In genomic region chrX:11937343-11937935, ce11 we compare ENCODE assay signal across 2 worm cellular contexts.
A peak's percentile ranks its signal among the peaks of the same experiment; 100 is the strongest.
TF ChIP-seq lines count a peak whose summit lies in the region.

No protein-coding gene starts in this region.

TF ChIP-seq in whole organism, L1 larva, 84 proteins besides CTCF, POLR2A, EP300 and RAD21 (continued from another document):
- TF ChIP-seq fkh-4 (tag; optimal IDR thresholded peaks at IDR 0.05; lab: Kevin White, UChicago; ENCODE audit: borderline replicate concordance) (peak; percentile 92), mab-9 (GFP tag; IDR thresholded peaks at IDR 0.05; lab: Robert Waterston, UW) (peak; percentile 92), unc-130 (tag; optimal IDR thresholded peaks at IDR 0.05; lab: Kevin White, UChicago) (peak; percentile 10), lsy-2 (tag; optimal IDR thresholded peaks at IDR 0.05; lab: Kevin White, UChicago) (peak; percentile 94), unc-62 (GFP tag; optimal IDR thresholded peaks at IDR 0.05; lab: Kevin White, UChicago) (no peak), lin-13 (GFP tag; optimal IDR thresholded peaks at IDR 0.05; lab: Kevin White, UChicago) (peak; percentile 97), blmp-1 (tag; optimal IDR thresholded peaks at IDR 0.05; lab: Kevin White, UChicago) (peak; percentile 55), swsn-7 (tag; optimal IDR thresholded peaks at IDR 0.05; lab: Kevin White, UChicago) (peak; percentile 98), ceh-82 (tag; optimal IDR thresholded peaks at IDR 0.05; lab: Kevin White, UChicago) (peak; percentile 99), ets-5 (GFP tag; IDR thresholded peaks at IDR 0.05; lab: Robert Waterston, UW) (no peak), sup-37 (GFP tag; optimal IDR thresholded peaks at IDR 0.05; lab: Kevin White, UChicago) (peak; percentile 87), nhr-28 (tag; optimal IDR thresholded peaks at IDR 0.05; lab: Kevin White, UChicago) (peak; percentile 73), ama-1 (optimal IDR thresholded peaks at IDR 0.05; lab: Kevin White, UChicago) (no peak), tbx-2 (tag; optimal IDR thresholded peaks at IDR 0.05; lab: Kevin White, UChicago) (peak; percentile 98), grh-1 (GFP tag; IDR thresholded peaks at IDR 0.05; lab: Robert Waterston, UW) (peak; percentile 96), egl-13 (tag; optimal IDR thresholded peaks at IDR 0.05; lab: Kevin White, UChicago) (peak; percentile 96), jun-1 (tag; optimal IDR thresholded peaks at IDR 0.05; lab: Kevin White, UChicago) (peak; percentile 100), nhr-76 (tag; optimal IDR thresholded peaks at IDR 0.05; lab: Kevin White, UChicago) (peak; percentile 92), snu-23 (GFP tag; optimal IDR thresholded peaks at IDR 0.05; lab: Kevin White, UChicago) (peak; percentile 100), nhr-77 (tag; optimal IDR thresholded peaks at IDR 0.05; lab: Kevin White, UChicago) (peak; percentile 99), egl-27 (tag; optimal IDR thresholded peaks at IDR 0.05; lab: Kevin White, UChicago) (peak; percentile 81 to 98), snpc-4 (tag; optimal IDR thresholded peaks at IDR 0.05; lab: Kevin White, UChicago) (peak; percentile 87), mep-1 (tag; optimal IDR thresholded peaks at IDR 0.05; lab: Kevin White, UChicago) (peak; percentile 100), ces-1 (GFP tag; optimal IDR thresholded peaks at IDR 0.05; lab: Kevin White, UChicago) (peak; percentile 73), F16B12.6 (tag; optimal IDR thresholded peaks at IDR 0.05; lab: Kevin White, UChicago) (peak; percentile 66), sptf-1 (tag; optimal IDR thresholded peaks at IDR 0.05; lab: Kevin White, UChicago) (no peak)

TF ChIP-seq in whole organism, young adult, 124 proteins besides CTCF, POLR2A, EP300 and RAD21 (continued from another document):
- TF ChIP-seq Y56A3A.18 (GFP tag; IDR thresholded peaks at IDR 0.05; lab: Robert Waterston, UW) (peak; percentile 99), ztf-18 (tag; optimal IDR thresholded peaks at IDR 0.05; lab: Kevin White, UChicago) (peak; percentile 68), hsf-1 (GFP tag; IDR thresholded peaks at IDR 0.05; lab: Robert Waterston, UW) (no peak; the same call in 1 of the 2 replicates), T07F8.4 (tag; optimal IDR thresholded peaks at IDR 0.05; lab: Kevin White, UChicago) (peak; percentile 80), mxl-1 (tag; optimal IDR thresholded peaks at IDR 0.05; lab: Kevin White, UChicago) (no peak), egl-18 (GFP tag; IDR thresholded peaks at IDR 0.05; lab: Robert Waterston, UW) (peak; percentile 95), T26A5.8 (tag; optimal IDR thresholded peaks at IDR 0.05; lab: Kevin White, UChicago) (no peak), zim-3 (tag; optimal IDR thresholded peaks at IDR 0.05; lab: Kevin White, UChicago) (peak; percentile 60), rpc-1 (optimal IDR thresholded peaks at IDR 0.05; lab: Kevin White, UChicago) (peak; percentile 17), rpc-1 (tag; optimal IDR thresholded peaks at IDR 0.05; lab: Kevin White, UChicago) (no peak), unc-62 (GFP tag; optimal IDR thresholded peaks at IDR 0.05; lab: Kevin White, UChicago) (peak; percentile 77), Y67H2A.10 (GFP tag; conservative IDR thresholded peaks at IDR 0.05; lab: Robert Waterston, UW) (no peak; the same call in 1 of the 2 replicates), D2030.7 (GFP tag; IDR thresholded peaks at IDR 0.05; lab: Robert Waterston, UW) (no peak), mel-28 (tag; optimal IDR thresholded peaks at IDR 0.05; lab: Kevin White, UChicago; ENCODE audit: borderline replicate concordance) (peak; percentile 81), Y79H2A.3 (GFP tag; conservative IDR thresholded peaks at IDR 0.05; lab: Robert Waterston, UW) (no peak), repo-1 (tag; optimal IDR thresholded peaks at IDR 0.05; lab: Kevin White, UChicago) (peak; percentile 98), ama-1 (optimal IDR thresholded peaks at IDR 0.05; lab: Kevin White, UChicago) (no peak), ama-1 (GFP tag; optimal IDR thresholded peaks at IDR 0.05; lab: Kevin White, UChicago) (peak; percentile 66 to 90), lin-35 (GFP tag; optimal IDR thresholded peaks at IDR 0.05; lab: Kevin White, UChicago) (peak in 2 of 3 experiments; percentile 89 to 98), hlh-26 (GFP tag; conservative IDR thresholded peaks at IDR 0.05; lab: Robert Waterston, UW) (no peak), aptf-2 (GFP tag; conservative IDR thresholded peaks at IDR 0.05; lab: Robert Waterston, UW) (no peak), rcor-1 (GFP tag; IDR thresholded peaks at IDR 0.05; lab: Robert Waterston, UW) (peak; percentile 97)
